Worm (Caenorhabditis elegans): Measurements from ENCODE around the gene T04F8.3.

T04F8.3 gene

DNA sequence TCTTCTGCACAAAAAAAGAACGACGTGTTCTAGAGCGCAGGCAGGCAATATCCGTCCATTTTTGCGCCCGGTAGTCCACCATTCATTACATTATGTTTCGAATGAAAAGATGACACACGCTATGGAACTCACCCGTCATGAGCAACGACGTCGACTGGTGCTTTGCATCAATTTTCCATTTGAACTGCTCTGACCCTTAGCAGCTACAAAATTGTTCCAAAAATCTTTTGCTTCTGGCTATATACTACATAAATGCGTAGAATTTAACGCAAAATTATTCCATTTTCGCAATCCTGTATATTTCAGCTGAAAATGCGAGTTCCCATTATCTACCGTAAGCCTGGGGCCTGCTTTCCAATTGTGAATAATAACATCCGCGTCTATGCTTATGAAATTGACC is at the start of gene T04F8.3:
TSS of gene T04F8.3 (plus strand) at position 301 of the 400 bp plus-strand sequence.
- TF ChIP-seq fos-1 (tag; optimal IDR thresholded peaks at IDR 0.05): no peak

ce11 chrX:11617387-11617786 is 41.0 kb upstream of the T04F8.3 start, which contains the start of gene F52D10.4:
TSS of gene F52D10.4 (plus strand) at chrX:11617470.
- TF ChIP-seq nhr-237 (tag; optimal IDR thresholded peaks at IDR 0.05) (no peak), efl-1 (optimal IDR thresholded peaks at IDR 0.05) (no peak), efl-1 (GFP tag; optimal IDR thresholded peaks at IDR 0.05 in 1 of 2) (peak in 1 of 2 experiments; percentile 57)

- TF ChIP-seq nhr-20 (tag; optimal IDR thresholded peaks at IDR 0.05) (no peak), rnt-1 (tag; optimal IDR thresholded peaks at IDR 0.05) (no peak), nhr-237 (tag; optimal IDR thresholded peaks at IDR 0.05) (no peak), sup-37 (GFP tag; optimal IDR thresholded peaks at IDR 0.05) (no peak), isw-1 (GFP tag; IDR thresholded peaks at IDR 0.05) (no peak), efl-1 (optimal IDR thresholded peaks at IDR 0.05) (no peak), efl-1 (GFP tag; optimal IDR thresholded peaks at IDR 0.05 in 1 of 2) (no peak)
These were observed 36.4 kb upstream of the T04F8.3 start, which contains the start of gene sto-3 for ce11 chrX:11621997-11622396. TSS of gene sto-3 (minus strand) at chrX:11622097.

ce11 chrX:11623442-11623841 is 35.0 kb upstream of the T04F8.3 start:
- TF ChIP-seq mdl-1 (tag; optimal IDR thresholded peaks at IDR 0.05): no peak
- TF ChIP-seq snpc-4 (tag; optimal IDR thresholded peaks at IDR 0.05): peak; percentile 59
- TF ChIP-seq C34B4.2 (tag; optimal IDR thresholded peaks at IDR 0.05): no peak

- no peak for TF ChIP-seq lin-39 (tag; optimal IDR thresholded peaks at IDR 0.05)
- TF ChIP-seq nhr-85 (tag): no peak
- TF ChIP-seq ceh-8 (GFP tag; optimal IDR thresholded peaks at IDR 0.05): no peak
- TF ChIP-seq C16A3.4 (tag; optimal IDR thresholded peaks at IDR 0.05): no peak
- no peak for TF ChIP-seq hpl-2 (GFP tag; optimal IDR thresholded peaks at IDR 0.05)
- TF ChIP-seq lin-13 (GFP tag; optimal IDR thresholded peaks at IDR 0.05): no peak
- TF ChIP-seq irx-1 (tag; optimal IDR thresholded peaks at IDR 0.05): no peak
- no peak for TF ChIP-seq grh-1 (GFP tag; IDR thresholded peaks at IDR 0.05)
- TF ChIP-seq unc-98 (GFP tag; IDR thresholded peaks at IDR 0.05): no peak
- no peak for TF ChIP-seq vab-15 (tag; optimal IDR thresholded peaks at IDR 0.05)
- TF ChIP-seq skn-1 (tag; optimal IDR thresholded peaks at IDR 0.05): no peak
- TF ChIP-seq unc-130 (tag; optimal IDR thresholded peaks at IDR 0.05): no peak
- no peak for TF ChIP-seq nhr-237 (tag; optimal IDR thresholded peaks at IDR 0.05)
- TF ChIP-seq ztf-4 (tag; optimal IDR thresholded peaks at IDR 0.05): no peak
- no peak for TF ChIP-seq mab-9 (GFP tag; IDR thresholded peaks at IDR 0.05)
These were observed 33.8 kb upstream of the T04F8.3 start for ce11 chrX:11624621-11625020.

ce11 chrX:11627013-11627412 is 31.4 kb upstream of the T04F8.3 start, which contains the start of gene twk-44:
TSS of gene twk-44 (minus strand) at chrX:11627113.
- TF ChIP-seq nhr-20 (tag; optimal IDR thresholded peaks at IDR 0.05): no peak
- TF ChIP-seq unc-98 (GFP tag; IDR thresholded peaks at IDR 0.05): no peak
- no peak for TF ChIP-seq lin-14 (GFP tag; optimal IDR thresholded peaks at IDR 0.05)
- TF ChIP-seq ztf-4 (tag; optimal IDR thresholded peaks at IDR 0.05): no peak
- TF ChIP-seq dsc-1 (tag; optimal IDR thresholded peaks at IDR 0.05): no peak
- TF ChIP-seq unc-62 (GFP tag; optimal IDR thresholded peaks at IDR 0.05): no peak
- no peak for TF ChIP-seq tbx-2 (tag; optimal IDR thresholded peaks at IDR 0.05)
- no peak for TF ChIP-seq nhr-19 (GFP tag; conservative IDR thresholded peaks at IDR 0.05)
- TF ChIP-seq skn-1 (tag; optimal IDR thresholded peaks at IDR 0.05): no peak
- TF ChIP-seq mef-2 (tag; optimal IDR thresholded peaks at IDR 0.05): no peak
- TF ChIP-seq ztf-11 (tag; optimal IDR thresholded peaks at IDR 0.05): no peak
- TF ChIP-seq alr-1 (tag; optimal IDR thresholded peaks at IDR 0.05; ENCODE audit: borderline replicate concordance): no peak
- no peak for TF ChIP-seq hpl-2 (GFP tag; optimal IDR thresholded peaks at IDR 0.05)
- TF ChIP-seq lir-3 (tag; optimal IDR thresholded peaks at IDR 0.05; ENCODE audit: poor library complexity): no peak
- no peak for TF ChIP-seq lin-39 (tag; optimal IDR thresholded peaks at IDR 0.05)
- TF ChIP-seq F16B12.6 (tag; optimal IDR thresholded peaks at IDR 0.05): no peak
- TF ChIP-seq rnt-1 (tag; optimal IDR thresholded peaks at IDR 0.05): no peak
- no peak for TF ChIP-seq elt-2 (tag; optimal IDR thresholded peaks at IDR 0.05)
- no peak for TF ChIP-seq zip-4 (GFP tag; optimal IDR thresholded peaks at IDR 0.05)
